Fruit fly (Drosophila melanogaster) S2 (cell line): Measurements from ENCODE around the gene CG8675.

ENCODE experiments used
- CG8478 ChIP-seq: fragments of >200 bp; optimal IDR thresholded peaks from 2 replicates; lab custom pipeline; 2018
- CTCF ChIP-seq, 2 experiments: fragments of >200 bp; optimal IDR thresholded peaks; 2 replicates each; lab custom pipeline; 2018

CG8675 gene

DNA sequence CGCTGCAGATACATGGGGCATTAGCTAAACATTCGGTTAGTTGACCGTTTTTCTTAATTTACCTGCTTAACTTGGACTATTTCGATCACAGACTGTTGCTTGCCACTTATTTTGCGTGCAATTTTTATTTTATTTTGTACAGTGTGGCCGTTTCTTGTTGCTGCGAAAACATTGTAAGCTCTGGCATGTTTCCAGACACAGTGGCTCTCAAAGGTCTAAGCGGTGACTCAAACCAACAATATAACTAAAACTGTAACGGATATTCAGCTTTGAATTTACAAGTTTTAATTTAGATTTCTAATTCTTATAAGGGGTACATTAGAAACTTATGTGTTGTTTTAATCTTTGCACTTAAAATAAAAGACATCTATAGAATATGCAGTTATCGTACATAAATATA, at the start of gene CG8675:
Gene CG8675, minus strand, starts transcription at position 177 of the 400 bp plus-strand sequence.
- TF ChIP-seq CG8478 (lab: Kevin White, UChicago) (no peak), CTCF (optimal IDR thresholded peaks at IDR 0.05; lab: Kevin White, UChicago) (peak in 1 of 2 experiments; percentile 48)

dm6 chrX:17297924-17298591, 48.8 kb upstream of the CG8675 start:
- TF ChIP-seq CG8478 (lab: Kevin White, UChicago) = no peak
- no peak for TF ChIP-seq CTCF (optimal IDR thresholded peaks at IDR 0.05; lab: Kevin White, UChicago)

DNA sequence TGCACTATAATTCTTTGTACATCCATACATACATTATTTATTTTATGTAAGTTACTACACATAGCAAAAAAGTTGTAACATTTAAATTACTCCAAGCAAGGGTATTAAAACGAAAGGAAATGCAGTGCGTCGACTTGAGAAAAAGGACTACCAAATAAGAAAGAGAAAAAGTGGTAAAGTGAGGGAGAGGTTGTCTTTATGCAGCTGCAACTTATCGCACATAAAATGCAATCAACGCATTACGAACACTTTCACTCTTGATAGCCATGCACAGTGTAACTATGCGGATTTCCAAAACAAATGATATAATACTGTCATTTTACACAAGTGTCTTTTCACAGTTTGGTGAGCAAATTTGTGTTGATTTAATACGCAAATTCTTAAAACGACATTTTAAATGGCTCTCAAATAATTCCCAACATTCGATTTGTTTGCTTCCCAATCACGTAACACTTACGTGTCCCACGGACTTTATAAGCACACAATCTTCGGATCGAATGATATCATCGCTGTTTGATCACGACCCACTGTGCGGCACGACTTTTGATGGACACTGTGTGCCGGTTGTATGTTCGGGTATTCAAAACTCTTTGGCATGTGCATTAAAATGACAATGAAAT, 47.9 kb upstream of the CG8675 start:
- TF ChIP-seq CTCF (optimal IDR thresholded peaks at IDR 0.05; lab: Kevin White, UChicago) (no peak), CG8478 (lab: Kevin White, UChicago) (no peak)

DNA sequence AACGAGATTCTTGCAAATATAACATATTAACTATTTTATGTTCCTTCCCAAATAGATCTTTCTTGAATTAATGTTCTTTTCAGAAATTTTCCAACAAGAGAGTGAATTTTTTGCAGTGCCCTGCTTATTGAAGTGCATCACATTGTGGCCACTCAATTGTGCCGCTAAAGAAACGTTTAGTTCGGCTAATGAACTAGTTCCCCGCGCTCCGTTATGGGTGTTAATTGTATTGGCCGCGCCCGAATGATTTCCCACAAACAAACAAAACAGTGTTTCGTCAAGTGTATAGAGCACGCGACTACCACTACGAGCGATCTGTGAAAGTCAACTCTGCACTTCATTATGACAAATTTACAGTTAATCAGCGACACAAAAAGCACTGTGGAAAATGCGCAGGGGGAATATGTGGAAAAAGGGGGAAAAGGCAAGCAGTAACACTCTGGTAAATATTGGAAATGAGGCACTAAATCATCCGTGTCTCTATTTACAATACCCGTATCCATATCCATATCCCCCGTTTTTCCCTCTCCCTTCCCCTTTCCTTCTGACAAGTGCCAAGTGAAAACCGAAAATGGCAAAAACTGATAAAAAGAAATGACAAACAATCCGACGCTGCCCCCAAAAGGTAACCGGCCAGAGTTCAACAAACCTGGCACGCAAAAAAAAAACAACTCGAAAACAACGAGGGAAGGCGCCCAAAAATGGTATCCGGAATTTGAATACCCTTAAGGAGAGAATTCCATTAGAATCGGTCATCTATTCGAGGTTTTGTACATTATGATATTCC, 47.2 kb upstream of the CG8675 start:
- TF ChIP-seq CG8478 (lab: Kevin White, UChicago) (no peak), CTCF (optimal IDR thresholded peaks at IDR 0.05; lab: Kevin White, UChicago) (no peak)

DNA sequence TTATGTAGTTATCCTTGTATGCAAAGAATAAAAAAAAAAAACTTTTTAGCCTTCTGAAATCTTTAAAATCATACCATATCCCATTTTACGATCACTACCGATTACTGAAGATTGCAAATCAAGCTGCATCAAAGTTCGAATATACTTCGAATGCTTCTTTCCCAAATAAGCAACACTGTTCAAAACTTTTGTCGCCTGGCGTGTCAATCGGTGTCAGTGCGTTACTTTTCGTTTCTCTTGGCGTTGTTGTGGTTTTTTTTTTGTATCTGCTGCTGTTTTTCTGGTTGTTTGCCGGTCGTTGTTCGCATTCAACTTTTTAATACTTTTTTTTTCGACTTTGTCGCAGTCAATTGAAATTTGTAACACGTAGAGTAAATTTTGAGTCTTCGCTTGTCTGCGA, 45.7 kb upstream of the CG8675 start:
- no peak for TF ChIP-seq CTCF (optimal IDR thresholded peaks at IDR 0.05; lab: Kevin White, UChicago)
- TF ChIP-seq CG8478 (lab: Kevin White, UChicago) = no peak

DNA sequence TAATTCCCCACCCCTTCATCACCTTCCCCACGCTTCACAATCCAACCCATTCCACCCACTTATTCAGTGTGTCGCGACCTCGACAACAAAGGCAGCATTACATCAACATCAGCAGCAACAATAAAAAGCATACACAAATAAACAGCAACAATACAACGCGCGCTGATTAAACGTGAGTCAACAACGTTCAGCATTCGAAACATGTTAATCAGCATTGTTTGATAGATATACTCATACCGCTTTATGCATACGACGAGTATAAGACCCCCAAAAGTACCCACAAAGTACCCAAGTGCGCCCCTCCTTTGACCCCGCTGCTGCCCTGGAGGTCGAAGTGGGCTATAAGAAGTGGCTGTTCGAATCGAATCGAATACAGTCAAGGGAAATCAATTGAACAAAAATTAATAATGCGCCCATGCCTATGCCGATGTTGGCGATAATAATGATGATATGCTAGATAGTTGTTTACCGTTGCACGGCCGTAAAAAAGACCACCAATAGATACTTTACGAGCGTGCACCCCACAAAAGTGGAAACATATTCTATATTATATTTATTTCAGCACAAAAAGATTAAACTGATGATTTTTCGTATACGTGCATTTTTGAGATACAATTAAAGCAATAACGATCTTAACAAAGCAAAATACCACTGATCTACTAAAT, 45.0 kb upstream of the CG8675 start:
- TF ChIP-seq CG8478 (lab: Kevin White, UChicago) = no peak
- TF ChIP-seq CTCF (optimal IDR thresholded peaks at IDR 0.05; lab: Kevin White, UChicago) = no peak

DNA sequence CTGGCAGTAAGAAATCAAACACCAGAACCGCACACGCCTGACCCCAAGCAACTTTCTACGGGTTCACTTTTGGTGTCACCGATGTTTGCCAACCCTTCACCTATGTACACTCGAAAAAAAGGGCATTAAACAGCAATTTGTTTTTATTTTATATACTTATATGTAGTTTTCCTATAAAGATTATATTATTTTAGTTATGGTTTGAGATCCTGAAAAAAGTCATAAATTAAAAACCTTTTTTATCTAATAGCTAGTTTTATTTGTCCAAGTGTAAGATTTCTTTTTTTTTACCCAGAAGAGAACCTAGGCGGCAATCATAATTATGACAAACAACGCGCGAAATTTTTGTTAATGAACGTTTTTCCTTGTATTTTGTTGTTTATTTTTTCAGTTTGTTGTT, 44.1 kb upstream of the CG8675 start:
- TF ChIP-seq CTCF (optimal IDR thresholded peaks at IDR 0.05; lab: Kevin White, UChicago) (no peak), CG8478 (lab: Kevin White, UChicago) (no peak)

DNA sequence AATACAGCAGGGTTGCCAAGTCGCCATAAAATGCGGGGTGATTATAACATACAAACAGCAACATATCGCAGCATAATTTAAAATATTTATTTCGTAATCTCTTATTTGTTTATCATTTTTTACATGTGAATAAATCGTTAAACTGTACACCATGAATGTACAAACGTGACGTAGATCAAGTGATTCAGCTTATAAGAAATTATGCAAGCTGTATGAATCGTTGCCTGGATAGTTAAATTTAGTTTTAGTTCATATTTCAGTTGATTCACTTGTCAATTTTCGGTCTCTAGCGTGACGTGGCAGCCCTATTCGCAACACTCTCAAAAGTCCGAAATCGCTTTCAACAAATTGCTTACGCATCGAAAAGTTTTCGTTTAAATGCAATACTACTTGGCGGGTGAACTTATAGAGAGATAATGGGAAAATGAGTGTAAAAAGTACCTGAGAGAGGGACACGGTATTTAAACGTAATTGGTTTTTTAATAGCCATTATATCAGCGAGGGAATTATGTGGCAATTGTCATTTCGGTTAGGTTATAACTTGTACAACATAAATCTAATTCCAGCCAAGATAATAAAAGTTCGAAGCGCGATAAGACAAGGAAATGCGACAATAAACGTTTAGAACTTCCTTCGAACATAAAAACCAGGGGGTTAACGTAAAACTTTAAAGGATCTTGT, 42.9 kb upstream of the CG8675 start:
- TF ChIP-seq CTCF (optimal IDR thresholded peaks at IDR 0.05; lab: Kevin White, UChicago) (no peak), CG8478 (lab: Kevin White, UChicago) (no peak)

dm6 chrX:17290960-17291432, 41.7 kb upstream of the CG8675 start:
- TF ChIP-seq CG8478 (lab: Kevin White, UChicago) (no peak), CTCF (optimal IDR thresholded peaks at IDR 0.05; lab: Kevin White, UChicago) (peak; percentile 26 to 27)

- TF ChIP-seq CTCF (optimal IDR thresholded peaks at IDR 0.05; lab: Kevin White, UChicago) = no peak
- no peak for TF ChIP-seq CG8478 (lab: Kevin White, UChicago)
Measured at dm6 chrX:17290154-17290959, 41.1 kb upstream of the CG8675 start.

- TF ChIP-seq CG8478 (lab: Kevin White, UChicago) = no peak
- no peak for TF ChIP-seq CTCF (optimal IDR thresholded peaks at IDR 0.05; lab: Kevin White, UChicago)
Measured at dm6 chrX:17289225-17289624, 39.9 kb upstream of the CG8675 start.

DNA sequence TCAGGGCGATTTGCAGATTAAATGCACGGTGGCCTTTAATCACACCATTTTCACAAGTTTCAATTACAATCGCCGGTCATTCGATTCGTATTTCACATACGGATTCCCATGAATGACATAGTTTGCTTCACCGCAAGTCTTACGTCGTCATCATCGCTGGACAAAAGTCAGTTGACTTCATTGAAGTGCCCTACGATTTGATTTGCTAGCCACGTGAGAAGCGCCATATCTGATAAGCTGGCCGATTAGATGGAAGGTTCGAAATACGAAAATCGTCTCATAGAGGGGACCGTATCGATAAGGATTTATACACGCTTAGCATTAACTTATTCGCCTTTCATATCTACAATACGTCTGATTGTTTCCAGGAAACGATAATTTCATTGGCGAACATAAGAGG, 35.8 kb upstream of the CG8675 start:
- TF ChIP-seq CTCF (optimal IDR thresholded peaks at IDR 0.05; lab: Kevin White, UChicago) = no peak
- TF ChIP-seq CG8478 (lab: Kevin White, UChicago) = no peak

dm6 chrX:17284400-17284799, 35.1 kb upstream of the CG8675 start, which contains the start of gene CG8661:
TSS of gene CG8661 (minus strand) at chrX:17284500.
- no peak for TF ChIP-seq CTCF (optimal IDR thresholded peaks at IDR 0.05; lab: Kevin White, UChicago)
- no peak for TF ChIP-seq CG8478 (lab: Kevin White, UChicago)
